Worm (Caenorhabditis elegans) whole organism, L4/young adult: Measurements from ENCODE around the gene spn-4.
A peak's percentile ranks its signal among the peaks of the same experiment; 100 is the strongest.

Source experiments
- W03F9.2 ChIP-seq: fragments of 150-350 bp; optimal IDR thresholded peaks from 2 replicates; lab custom pipeline; 2014; ENCODE audit warnings: missing biosample characterization, missing genetic modification characterization
- dao-5 ChIP-seq: sonication (generic microtip); optimal IDR thresholded peaks from 2 replicates; lab custom pipeline; 2016; ENCODE audit warnings: missing genotype, missing genetic modification characterization, moderate library complexity, missing compliant biosample characterization
- him-1 ChIP-seq: sonication (generic microtip); optimal IDR thresholded peaks from 2 replicates; lab custom pipeline; 2016; ENCODE audit warnings: missing genotype, missing genetic modification reagents, missing genetic modification characterization, missing compliant biosample characterization

spn-4 gene

DNA sequence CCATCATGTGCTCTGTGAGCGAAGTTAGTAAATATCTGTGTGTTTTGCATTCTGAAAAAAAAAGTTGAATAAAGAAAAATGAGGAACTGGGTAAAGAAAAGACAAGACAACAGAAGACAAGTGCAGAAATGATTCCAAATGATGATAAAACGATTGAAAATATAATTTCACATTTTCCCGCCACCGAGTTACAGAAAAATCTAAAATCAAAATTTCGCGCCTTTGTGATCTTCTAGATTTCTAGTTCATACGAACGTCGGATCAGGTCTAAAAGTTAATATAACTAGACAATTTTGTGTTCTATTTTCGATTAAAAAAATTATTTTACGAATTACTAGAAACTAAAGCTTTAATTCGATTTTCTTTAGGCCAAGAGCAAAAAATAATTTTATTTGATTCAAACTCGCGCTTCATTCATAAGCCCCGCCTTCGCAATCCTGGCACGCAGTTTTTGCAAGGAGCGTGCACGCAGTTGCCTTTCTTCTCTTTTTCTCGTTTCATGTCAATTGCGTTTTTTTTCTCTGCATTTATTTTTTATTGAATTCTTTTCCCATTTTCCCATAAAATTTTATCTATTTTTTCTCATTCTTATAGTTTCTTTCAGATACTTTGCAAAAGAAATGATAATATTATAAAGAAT lies at the start of gene spn-4, which contains the start of gene spe-39:
Gene spn-4 (minus strand): TSS at position 51 of the 640 bp plus-strand sequence.
Gene spe-39 (plus strand): TSS at position 599 of the 640 bp plus-strand sequence.
- peak; percentile 75 for TF ChIP-seq W03F9.2 (tag; lab: Kevin White, UChicago)
- TF ChIP-seq dao-5 (tag; lab: Kevin White, UChicago) = no peak
- peak; percentile 48 for TF ChIP-seq him-1 (tag; lab: Kevin White, UChicago)

DNA sequence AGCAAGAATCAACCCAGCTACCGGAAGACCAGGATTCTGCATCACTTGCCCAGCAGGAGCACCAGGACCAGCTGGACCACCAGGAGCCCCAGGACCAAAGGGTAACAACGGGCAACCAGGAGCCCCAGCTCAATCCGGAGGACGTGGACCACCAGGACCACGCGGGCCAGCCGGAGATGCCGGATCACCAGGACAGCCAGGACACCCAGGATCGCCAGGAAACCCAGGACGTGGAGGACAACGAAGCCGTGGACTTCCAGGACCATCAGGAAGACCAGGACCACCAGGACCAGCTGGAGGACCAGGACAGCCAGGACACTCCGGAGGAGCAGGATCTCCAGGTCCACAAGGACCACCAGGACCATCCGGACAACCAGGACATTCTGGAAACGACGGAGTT lies 46.8 kb upstream of the spn-4 start:
- no peak for TF ChIP-seq dao-5 (tag; lab: Kevin White, UChicago)
- no peak for TF ChIP-seq W03F9.2 (tag; lab: Kevin White, UChicago)
- TF ChIP-seq him-1 (tag; lab: Kevin White, UChicago) = no peak

DNA sequence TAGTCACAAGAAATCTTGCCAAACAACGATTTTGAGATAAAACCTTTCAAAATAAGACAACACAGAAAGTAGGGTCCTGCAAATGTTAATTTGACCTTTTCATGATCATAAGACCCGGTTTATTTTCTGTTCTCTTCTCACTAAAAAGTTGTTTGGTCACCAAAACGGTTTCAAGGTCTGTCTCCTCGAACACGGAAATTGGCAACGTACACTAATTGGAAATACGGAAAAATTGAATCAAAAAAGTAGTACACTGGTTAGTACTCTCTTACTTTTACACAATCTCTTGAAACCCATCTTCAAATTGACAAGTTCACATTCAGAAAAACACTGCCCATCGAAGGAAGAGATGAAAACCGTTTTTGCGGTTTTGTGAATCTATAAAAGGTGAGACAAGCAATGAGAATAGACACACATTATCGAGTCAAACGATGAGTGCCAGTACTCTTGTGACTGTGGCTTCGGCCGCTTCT lies 46.1 kb upstream of the spn-4 start, which contains the start of gene col-142:
Gene col-142 (plus strand): TSS at position 423 of the 473 bp plus-strand sequence.
- TF ChIP-seq him-1 (tag; lab: Kevin White, UChicago) = no peak
- TF ChIP-seq W03F9.2 (tag; lab: Kevin White, UChicago) = no peak
- no peak for TF ChIP-seq dao-5 (tag; lab: Kevin White, UChicago)

DNA sequence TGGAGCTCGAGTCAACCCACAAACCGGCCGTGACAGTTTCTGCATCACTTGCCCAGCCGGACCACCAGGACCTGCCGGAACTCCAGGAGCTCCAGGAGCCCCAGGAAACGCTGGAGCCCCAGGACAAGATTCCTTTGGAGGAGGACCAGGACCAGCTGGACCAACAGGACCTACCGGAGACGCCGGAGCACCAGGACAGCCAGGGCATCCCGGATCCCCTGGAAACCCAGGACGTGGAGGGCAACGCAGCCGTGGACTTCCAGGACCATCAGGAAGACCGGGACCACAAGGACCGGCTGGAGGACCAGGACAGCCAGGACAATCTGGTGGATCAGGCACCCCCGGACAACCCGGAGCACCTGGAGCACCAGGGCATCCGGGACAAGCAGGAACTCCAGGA lies 45.4 kb upstream of the spn-4 start:
- no peak for TF ChIP-seq dao-5 (tag; lab: Kevin White, UChicago)
- no peak for TF ChIP-seq him-1 (tag; lab: Kevin White, UChicago)
- no peak for TF ChIP-seq W03F9.2 (tag; lab: Kevin White, UChicago)

DNA sequence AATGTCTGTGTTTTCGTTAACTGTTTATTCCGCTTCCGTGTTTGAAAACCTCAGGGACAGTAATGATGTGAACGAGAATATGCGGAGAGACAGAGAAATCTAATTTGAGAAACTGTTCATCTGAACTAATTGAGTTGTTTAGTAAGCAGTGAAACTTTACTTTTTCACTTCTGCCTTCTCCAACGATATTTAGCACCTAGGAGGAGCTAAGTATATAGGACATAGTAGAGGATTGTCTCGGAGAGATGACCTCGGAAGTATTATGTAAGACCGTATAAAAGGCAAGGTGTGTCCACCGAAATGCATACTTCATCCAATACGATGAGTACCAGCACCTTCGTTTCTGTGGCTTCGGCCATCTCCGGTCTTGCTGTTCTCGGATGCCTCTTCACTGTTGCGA lies 44.7 kb upstream of the spn-4 start, which contains the start of gene col-141:
Gene col-141 (plus strand): TSS at position 301 of the 400 bp plus-strand sequence.
- TF ChIP-seq him-1 (tag; lab: Kevin White, UChicago) = no peak
- TF ChIP-seq dao-5 (tag; lab: Kevin White, UChicago) = no peak
- no peak for TF ChIP-seq W03F9.2 (tag; lab: Kevin White, UChicago)

DNA sequence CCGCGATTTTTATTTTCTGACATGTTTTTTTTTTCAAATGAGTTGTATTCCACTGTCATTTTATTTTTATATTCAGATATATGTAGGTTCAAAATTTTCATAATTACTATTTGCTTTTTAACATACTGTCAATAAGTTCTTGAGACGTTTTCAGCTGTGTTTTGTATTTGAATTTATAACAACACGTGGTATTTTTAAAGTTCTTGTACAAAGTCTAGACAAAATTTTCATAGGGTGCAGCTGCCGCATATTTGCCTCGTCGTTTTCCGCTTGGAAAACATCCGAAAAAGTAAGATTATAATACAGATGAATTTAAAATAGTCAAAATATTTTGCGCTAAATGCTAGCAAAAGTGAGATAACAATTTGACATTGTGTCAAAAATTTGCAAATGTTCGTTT lies 44.1 kb upstream of the spn-4 start, which contains the start of gene dmsr-15:
Gene dmsr-15 (minus strand): TSS at position 101 of the 400 bp plus-strand sequence.
- TF ChIP-seq him-1 (tag; lab: Kevin White, UChicago) (no peak), W03F9.2 (tag; lab: Kevin White, UChicago) (no peak), dao-5 (tag; lab: Kevin White, UChicago) (no peak)

DNA sequence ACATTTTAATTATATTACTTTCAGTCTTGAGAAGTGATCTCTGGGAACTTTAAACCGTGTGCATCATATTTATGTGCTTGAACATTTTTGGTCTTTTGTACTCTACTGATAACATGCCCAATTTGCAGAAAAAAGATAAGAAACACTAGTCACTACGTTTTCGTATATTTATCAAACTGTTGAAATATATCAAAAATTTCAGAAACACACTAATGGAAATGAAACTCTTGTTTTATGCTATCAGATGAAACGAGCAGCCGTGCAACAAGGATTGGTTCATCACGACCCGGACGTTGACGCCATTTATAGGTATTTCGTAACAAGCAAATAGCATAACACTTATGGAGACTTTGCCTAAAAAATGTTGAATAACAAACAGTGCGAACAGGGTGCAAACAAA lies 38.7 kb upstream of the spn-4 start:
- TF ChIP-seq him-1 (tag; lab: Kevin White, UChicago) = no peak
- no peak for TF ChIP-seq dao-5 (tag; lab: Kevin White, UChicago)
- TF ChIP-seq W03F9.2 (tag; lab: Kevin White, UChicago) = no peak

DNA sequence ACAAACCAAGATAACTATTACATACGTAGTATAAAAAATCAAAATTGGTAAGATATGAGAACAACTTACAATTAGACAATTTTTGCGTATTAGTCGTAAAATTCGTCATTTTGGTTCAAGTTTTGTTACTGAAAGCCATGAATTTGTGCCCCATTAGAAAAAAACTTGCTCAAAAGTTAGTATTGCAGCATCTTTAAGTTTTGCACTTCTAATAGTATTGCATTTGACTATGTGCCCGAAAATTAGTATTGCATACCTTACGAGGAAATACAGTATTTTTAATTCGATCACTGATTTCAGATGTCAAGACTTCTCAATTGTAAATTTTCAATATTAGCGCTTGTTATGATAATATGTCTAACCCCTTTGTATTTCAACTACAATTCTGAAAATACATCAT lies 36.8 kb upstream of the spn-4 start, which contains the start of gene T15B7.8:
Gene T15B7.8 (plus strand): TSS at position 301 of the 400 bp plus-strand sequence.
- no peak for TF ChIP-seq W03F9.2 (tag; lab: Kevin White, UChicago)
- TF ChIP-seq dao-5 (tag; lab: Kevin White, UChicago) = no peak
- TF ChIP-seq him-1 (tag; lab: Kevin White, UChicago) = no peak

DNA sequence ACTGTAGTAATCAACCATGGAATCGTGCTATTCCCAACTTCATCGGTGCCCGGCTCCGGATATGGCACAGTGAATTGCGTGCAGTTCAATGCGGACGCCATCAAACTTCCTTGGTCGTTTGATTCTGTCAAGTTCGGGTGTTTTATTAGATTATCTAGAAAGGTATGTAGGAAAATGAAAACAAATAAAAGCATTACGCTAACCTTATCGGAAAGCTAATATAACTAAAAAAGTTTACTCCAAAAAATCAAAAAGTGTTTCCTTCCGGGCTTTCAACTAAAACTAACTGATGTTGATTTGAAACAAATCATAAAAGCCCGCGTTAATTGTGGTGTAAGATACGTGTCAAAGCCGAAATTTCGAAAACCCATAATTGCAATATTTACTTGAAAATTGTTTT lies 35.1 kb upstream of the spn-4 start, which contains the start of gene dmsr-13:
Gene dmsr-13 (minus strand): TSS at position 101 of the 400 bp plus-strand sequence.
- TF ChIP-seq him-1 (tag; lab: Kevin White, UChicago) (no peak), dao-5 (tag; lab: Kevin White, UChicago) (no peak), W03F9.2 (tag; lab: Kevin White, UChicago) (no peak)

DNA sequence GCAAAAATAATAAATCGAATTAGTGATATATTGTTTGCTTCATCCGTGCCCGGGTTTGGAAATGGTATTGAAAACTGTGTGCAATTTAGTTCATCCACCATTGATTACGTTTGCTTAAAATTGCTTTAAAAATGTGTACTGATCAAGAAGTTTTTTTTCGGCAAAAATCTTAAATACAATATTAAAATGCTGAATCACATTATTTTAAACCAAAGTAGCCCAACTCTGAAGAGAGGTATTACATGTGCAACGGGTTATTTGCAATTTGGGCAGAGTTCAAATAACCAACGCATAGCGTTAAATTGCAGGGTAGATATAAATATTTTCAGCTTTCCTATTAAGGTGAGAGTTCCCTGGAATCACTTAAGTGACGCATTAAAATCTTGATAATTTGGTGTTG lies 32.5 kb upstream of the spn-4 start, which contains the start of gene dmsr-14:
Gene dmsr-14 (minus strand): TSS at position 101 of the 400 bp plus-strand sequence.
- TF ChIP-seq dao-5 (tag; lab: Kevin White, UChicago) (no peak), W03F9.2 (tag; lab: Kevin White, UChicago) (no peak), him-1 (tag; lab: Kevin White, UChicago) (no peak)

DNA sequence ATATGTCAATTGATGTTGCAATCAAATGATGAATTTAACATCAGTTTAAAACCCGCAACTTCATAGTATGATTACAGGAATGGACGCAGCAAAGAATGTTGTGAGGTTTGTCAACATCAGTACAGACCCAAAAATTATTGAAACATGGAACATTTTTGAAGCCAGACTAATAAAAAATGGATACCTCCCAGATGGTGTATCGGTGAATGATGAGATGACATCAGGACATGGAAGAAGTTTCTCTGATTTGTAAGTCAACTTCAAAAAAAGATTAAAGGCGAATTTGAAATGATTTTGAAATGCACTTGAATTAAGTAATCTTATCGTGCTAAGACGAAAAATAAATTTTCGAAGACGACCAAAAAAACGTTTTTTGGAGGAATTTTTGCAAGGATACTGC lies 29.2 kb upstream of the spn-4 start:
- TF ChIP-seq him-1 (tag; lab: Kevin White, UChicago) (no peak), W03F9.2 (tag; lab: Kevin White, UChicago) (no peak), dao-5 (tag; lab: Kevin White, UChicago) (no peak)

DNA sequence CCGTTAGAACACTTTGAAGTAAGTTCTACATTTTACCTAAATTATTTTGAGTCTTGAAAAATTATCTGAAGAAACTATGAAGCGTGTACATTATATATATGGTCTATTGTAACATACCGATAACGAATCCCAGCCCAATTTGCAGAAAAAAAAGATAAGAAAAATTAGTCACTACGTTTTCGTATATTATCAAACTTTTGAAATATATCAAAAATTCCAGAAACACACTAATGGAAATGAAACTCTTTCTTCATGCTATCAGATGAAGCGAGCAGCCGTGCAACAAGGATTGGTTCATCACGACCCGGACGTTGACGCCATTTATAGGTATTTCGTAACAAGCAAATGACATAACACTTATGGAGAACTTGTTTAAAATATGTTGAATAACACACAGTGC lies 27.2 kb upstream of the spn-4 start:
- TF ChIP-seq W03F9.2 (tag; lab: Kevin White, UChicago) (no peak), him-1 (tag; lab: Kevin White, UChicago) (no peak), dao-5 (tag; lab: Kevin White, UChicago) (no peak)

DNA sequence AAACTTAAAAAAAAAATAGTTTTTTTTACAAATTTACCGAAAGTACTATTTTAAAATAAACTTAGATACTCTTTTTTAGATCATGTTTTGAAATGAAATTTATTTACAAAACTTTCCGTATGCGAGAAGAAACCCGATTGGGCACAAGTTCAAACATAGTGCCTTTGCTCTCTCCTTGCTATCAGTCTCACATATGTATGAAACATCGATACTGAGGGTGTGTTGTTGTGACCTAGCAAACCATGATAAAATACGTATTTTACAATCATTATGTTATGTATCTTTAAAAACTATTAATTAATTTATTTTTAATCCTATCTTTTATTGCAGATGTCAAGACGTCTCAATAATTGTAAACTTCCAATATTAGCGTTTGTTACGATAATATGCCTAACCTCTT lies 25.4 kb upstream of the spn-4 start:
- TF ChIP-seq dao-5 (tag; lab: Kevin White, UChicago) (no peak), W03F9.2 (tag; lab: Kevin White, UChicago) (no peak), him-1 (tag; lab: Kevin White, UChicago) (no peak)
